Worm (Caenorhabditis elegans): ENCODE measurements around the gene tba-4.

DNA sequence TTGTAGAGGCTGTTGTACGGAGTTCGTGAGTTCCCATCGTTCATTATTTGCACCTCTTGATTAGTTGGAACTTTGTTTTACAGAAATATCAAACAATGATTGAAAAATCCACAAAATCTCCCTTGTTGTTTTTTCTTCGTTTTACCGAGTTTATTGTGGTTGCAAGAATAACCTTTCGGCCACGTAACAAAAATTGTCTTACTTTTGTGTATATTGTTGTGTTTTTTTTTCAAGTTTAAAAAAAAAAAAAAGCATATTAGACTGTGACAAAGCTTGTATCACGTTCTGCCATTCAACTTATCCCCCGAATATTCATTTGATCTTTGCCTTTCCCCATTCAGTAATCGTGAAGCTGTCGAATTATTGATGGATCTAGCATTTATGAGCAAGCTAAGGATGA, 1.3 kb upstream of the tba-4 start, which contains the start of gene F44F4.10:
- TF ChIP-seq elt-1 (tag; optimal IDR thresholded peaks at IDR 0.05) (no peak), nhr-77 (tag; optimal IDR thresholded peaks at IDR 0.05) (no peak), tbx-2 (tag; optimal IDR thresholded peaks at IDR 0.05) (no peak)

Data from whole organism, L3 larva.